Fruit fly (Drosophila melanogaster): ENCODE results near the gene CG42304.

DNA sequence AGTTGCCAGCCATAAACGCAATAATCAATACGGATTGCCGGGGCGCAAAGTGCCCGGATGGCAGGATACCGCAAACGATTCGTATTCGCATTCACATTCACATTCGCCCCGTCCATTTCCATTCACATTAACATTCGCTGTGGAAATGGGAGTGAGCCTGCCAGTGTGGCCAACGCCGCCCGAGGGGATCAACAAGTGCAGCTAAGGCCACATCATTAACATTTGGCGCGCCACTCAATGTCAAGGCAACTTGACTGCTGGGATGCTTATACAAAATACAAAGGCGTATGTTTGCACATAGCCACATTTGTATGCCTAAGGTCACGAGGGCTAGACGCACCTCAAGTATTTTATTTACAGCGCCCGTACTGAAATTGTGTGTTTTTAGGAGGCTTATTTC is 50.6 kb downstream of the CG42304 start:
- TF ChIP-seq Hr4 (GFP tag; optimal IDR thresholded peaks at IDR 0.05) (no peak), Blimp-1 (GFP tag; optimal IDR thresholded peaks at IDR 0.05) (no peak), CG8319 (GFP tag; optimal IDR thresholded peaks at IDR 0.05) (no peak), eg (GFP tag; IDR thresholded peaks at IDR 0.05) (no peak), CG4318 (GFP tag; optimal IDR thresholded peaks at IDR 0.05) (no peak), CG6276 (GFP tag; optimal IDR thresholded peaks at IDR 0.05) (no peak), CG10669 (GFP tag; optimal IDR thresholded peaks at IDR 0.05) (no peak), salr (GFP tag; optimal IDR thresholded peaks at IDR 0.05) (no peak), lz (GFP tag; optimal IDR thresholded peaks at IDR 0.05) (no peak), fd85E (GFP tag; optimal IDR thresholded peaks at IDR 0.05) (no peak), CG11762 (GFP tag; optimal IDR thresholded peaks at IDR 0.05; ENCODE audit: insufficient read depth) (no peak), CG3919 (GFP tag; optimal IDR thresholded peaks at IDR 0.05) (no peak), Ets96B (tag; optimal IDR thresholded peaks at IDR 0.05) (no peak)

Data from whole organism, prepupa.